Worm (Caenorhabditis elegans) whole organism, mixed stage, embryonic: ENCODE measurements around the gene Y32G9A.12.
A peak's percentile ranks its signal among the peaks of the same experiment; 100 is the strongest.

ENCODE experiments used
- M03D4.4 ChIP-seq: sonication (generic microtip); optimal IDR thresholded peaks from 2 replicates; lab custom pipeline; 2017; ENCODE audit warnings: mild to moderate bottlenecking, missing genetic modification characterization, missing compliant biosample characterization
- bed-3 ChIP-seq: fragments of 200-800 bp; sonication (Bioruptor generic); optimal IDR thresholded peaks from 3 replicates; lab custom pipeline; 2018; ENCODE audit warnings: mild to moderate bottlenecking, missing genetic modification characterization, moderate library complexity, missing compliant biosample characterization
- blmp-1 ChIP-seq: fragments of 150-350 bp; optimal IDR thresholded peaks from 2 replicates; lab custom pipeline; 2014; ENCODE audit warnings: missing biosample characterization, missing genetic modification characterization
- ceh-39 ChIP-seq: fragments of 150-350 bp; optimal IDR thresholded peaks from 2 replicates; lab custom pipeline; 2014; ENCODE audit warnings: missing biosample characterization, missing genetic modification characterization
- ceh-43 ChIP-seq: fragments of 200-800 bp; sonication (Bioruptor generic); optimal IDR thresholded peaks from 2 replicates; lab custom pipeline; 2018; ENCODE audit warnings: mild to moderate bottlenecking, missing genetic modification characterization, moderate library complexity, missing compliant biosample characterization
- ceh-83 ChIP-seq: fragments of 200-800 bp; sonication (Bioruptor generic); optimal IDR thresholded peaks from 2 replicates; lab custom pipeline; 2018; ENCODE audit warnings: mild to moderate bottlenecking, missing genetic modification characterization, missing compliant biosample characterization
- ces-1 ChIP-seq: fragments of 150-350 bp; optimal IDR thresholded peaks from 2 replicates; lab custom pipeline; 2014; ENCODE audit warnings: missing biosample characterization, missing genetic modification reagents, missing genetic modification characterization
- cnd-1 ChIP-seq: fragments of 200-800 bp; sonication (Bioruptor generic); optimal IDR thresholded peaks from 2 replicates; lab custom pipeline; 2018; ENCODE audit warnings: mild to moderate bottlenecking, missing genetic modification characterization, missing compliant biosample characterization
- drap-1 ChIP-seq: fragments of 200-800 bp; sonication (Bioruptor generic); optimal IDR thresholded peaks from 3 replicates; lab custom pipeline; 2018; ENCODE audit warnings: mild to moderate bottlenecking, missing genetic modification characterization, missing compliant biosample characterization
- elt-1 ChIP-seq: sonication (generic microtip); optimal IDR thresholded peaks from 2 replicates; lab custom pipeline; 2017; ENCODE audit warnings: missing genetic modification characterization, mild to moderate bottlenecking, missing compliant biosample characterization, antibody characterized with exemption, moderate library complexity, borderline replicate concordance; ENCODE audit not compliant: insufficient read depth
- elt-3 ChIP-seq: fragments of 150-350 bp; optimal IDR thresholded peaks from 2 replicates; lab custom pipeline; 2014; ENCODE audit warnings: missing biosample characterization, missing genetic modification characterization
- flh-1 ChIP-seq: fragments of 200-800 bp; sonication (Bioruptor generic); optimal IDR thresholded peaks from 2 replicates; lab custom pipeline; 2018; ENCODE audit warnings: mild to moderate bottlenecking, missing genetic modification characterization, moderate library complexity, missing compliant biosample characterization
- ham-2 ChIP-seq: fragments of 200-800 bp; sonication (Bioruptor generic); optimal IDR thresholded peaks from 2 replicates; lab custom pipeline; 2018; ENCODE audit warnings: mild to moderate bottlenecking, missing genetic modification characterization, missing compliant biosample characterization
- hlh-1 ChIP-seq: fragments of 150-350 bp; optimal IDR thresholded peaks from 2 replicates; lab custom pipeline; 2014; ENCODE audit warnings: missing biosample characterization, missing genetic modification reagents, missing genetic modification characterization
- lin-13 ChIP-seq: fragments of 150-350 bp; optimal IDR thresholded peaks from 2 replicates; lab custom pipeline; 2014; ENCODE audit warnings: missing biosample characterization, missing genetic modification characterization
- lin-32 ChIP-seq: fragments of 200-800 bp; sonication (Bioruptor generic); optimal IDR thresholded peaks from 2 replicates; lab custom pipeline; 2018; ENCODE audit warnings: mild to moderate bottlenecking, missing genetic modification characterization, missing compliant biosample characterization
- lsy-2 ChIP-seq: fragments of 150-350 bp; optimal IDR thresholded peaks from 2 replicates; lab custom pipeline; 2014; ENCODE audit warnings: missing biosample characterization, missing genetic modification characterization
- mab-5 ChIP-seq: fragments of 150-350 bp; optimal IDR thresholded peaks from 2 replicates; lab custom pipeline; 2014; ENCODE audit warnings: missing biosample characterization, missing genetic modification characterization
- mep-1 ChIP-seq: fragments of 150-350 bp; optimal IDR thresholded peaks from 2 replicates; lab custom pipeline; 2017; ENCODE audit warnings: missing biosample characterization, missing genetic modification reagents, missing genetic modification characterization, inconsistent platforms
- mls-2 ChIP-seq: sonication (generic microtip); optimal IDR thresholded peaks from 2 replicates; lab custom pipeline; 2016; ENCODE audit warnings: mild to moderate bottlenecking, missing genetic modification characterization, moderate library complexity, missing compliant biosample characterization
- nhr-12 ChIP-seq: fragments of 150-350 bp; optimal IDR thresholded peaks from 2 replicates; lab custom pipeline; 2014; ENCODE audit warnings: missing biosample characterization, missing genetic modification characterization
- nhr-2 ChIP-seq: fragments of 150-350 bp; optimal IDR thresholded peaks from 2 replicates; lab custom pipeline; 2014; ENCODE audit warnings: missing biosample characterization, missing genetic modification characterization
- nhr-237 ChIP-seq: fragments of 150-350 bp; optimal IDR thresholded peaks from 2 replicates; lab custom pipeline; 2014; ENCODE audit warnings: missing biosample characterization, missing genetic modification characterization
- nhr-28 ChIP-seq: fragments of 150-350 bp; optimal IDR thresholded peaks from 2 replicates; lab custom pipeline; 2014; ENCODE audit warnings: missing biosample characterization, missing genetic modification characterization
- nhr-76 ChIP-seq: sonication (generic microtip); optimal IDR thresholded peaks from 2 replicates; lab custom pipeline; 2017; ENCODE audit warnings: missing biosample characterization, missing genetic modification characterization
- pha-4 ChIP-seq: fragments of 150-350 bp; optimal IDR thresholded peaks from 2 replicates; lab custom pipeline; 2018; ENCODE audit warnings: missing biosample characterization, missing genetic modification reagents, missing genetic modification characterization
- sem-2 ChIP-seq: fragments of 200-800 bp; sonication (Bioruptor generic); optimal IDR thresholded peaks from 2 replicates; lab custom pipeline; 2018; ENCODE audit warnings: mild to moderate bottlenecking, missing genetic modification characterization, missing compliant biosample characterization
- snpc-4 ChIP-seq: fragments of 150-350 bp; optimal IDR thresholded peaks from 2 replicates; lab custom pipeline; 2014; ENCODE audit warnings: missing biosample characterization, missing genetic modification characterization
- sptf-1 ChIP-seq: sonication (generic microtip); optimal IDR thresholded peaks from 2 replicates; lab custom pipeline; 2017; ENCODE audit warnings: mild to moderate bottlenecking, missing genetic modification characterization, moderate library complexity, missing compliant biosample characterization
- tbx-8 ChIP-seq: fragments of 200-800 bp; sonication (Bioruptor generic); optimal IDR thresholded peaks from 2 replicates; lab custom pipeline; 2018; ENCODE audit warnings: mild to moderate bottlenecking, missing genetic modification characterization, moderate library complexity, missing compliant biosample characterization
- unc-120 ChIP-seq: sonication (generic microtip); optimal IDR thresholded peaks from 2 replicates; lab custom pipeline; 2017; ENCODE audit warnings: missing genetic modification characterization, missing compliant biosample characterization; ENCODE audit not compliant: poor library complexity, severe bottlenecking
- unc-39 ChIP-seq: fragments of 150-350 bp; optimal IDR thresholded peaks from 2 replicates; lab custom pipeline; 2014; ENCODE audit warnings: missing biosample characterization, missing genetic modification characterization
- unc-62 ChIP-seq: fragments of 150-350 bp; optimal IDR thresholded peaks from 2 replicates; lab custom pipeline; 2014; ENCODE audit warnings: missing biosample characterization, missing genetic modification reagents, missing genetic modification characterization
- zip-8 ChIP-seq: fragments of 150-350 bp; optimal IDR thresholded peaks from 2 replicates; lab custom pipeline; 2014; ENCODE audit warnings: missing biosample characterization, missing genetic modification characterization
- ztf-11 ChIP-seq: fragments of 150-350 bp; optimal IDR thresholded peaks from 2 replicates; lab custom pipeline; 2014; ENCODE audit warnings: missing biosample characterization, missing genetic modification characterization

The Y32G9A.12 gene

DNA sequence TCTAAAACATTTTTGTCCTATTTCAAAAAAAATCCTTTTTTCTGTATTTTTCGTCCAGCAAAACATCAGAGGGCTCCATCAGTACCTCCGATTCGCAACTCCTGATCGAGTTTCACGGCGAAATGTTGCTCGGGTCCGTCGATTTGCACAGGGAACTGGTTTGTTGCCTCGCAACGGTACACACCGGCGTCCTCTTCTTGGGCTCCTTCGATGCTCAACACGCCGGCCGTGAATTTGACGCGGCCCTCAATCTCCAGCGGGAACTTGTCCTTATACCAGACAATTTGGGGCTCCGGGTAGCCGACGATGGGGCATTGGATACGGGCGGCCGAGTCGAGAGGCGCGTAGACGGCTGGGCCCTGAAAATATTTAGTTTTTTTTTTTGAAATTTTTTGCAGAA is 42.0 kb downstream of the Y32G9A.12 start:
- TF ChIP-seq hlh-1 (tag; lab: Kevin White, UChicago), result no peak

DNA sequence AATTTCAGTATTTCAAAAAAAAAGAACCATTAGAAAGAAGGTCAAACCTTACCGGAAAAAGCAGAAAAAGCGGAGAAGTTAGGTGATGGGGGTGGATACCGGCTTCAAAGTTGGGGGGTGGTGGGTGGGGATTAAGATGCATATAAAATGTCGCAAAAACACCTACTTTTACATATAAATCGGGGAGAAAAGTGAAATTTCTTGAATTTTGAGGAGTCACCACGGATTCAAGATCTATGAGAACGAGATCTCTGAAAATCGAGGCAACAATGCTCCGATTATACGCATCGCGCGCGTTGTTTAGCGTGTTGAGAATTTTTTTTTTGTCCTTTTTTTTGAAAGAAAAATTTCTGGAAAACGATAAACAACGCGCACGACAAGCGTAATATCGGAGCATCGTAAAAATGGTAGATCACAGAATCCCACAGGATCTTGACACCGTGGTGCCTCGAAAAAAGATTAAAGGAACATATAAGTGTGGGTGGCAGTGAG is 44.5 kb downstream of the Y32G9A.12 start:
- no peak for TF ChIP-seq tbx-8 (GFP tag; lab: Kevin White, UChicago)
- TF ChIP-seq ces-1 (GFP tag; lab: Kevin White, UChicago), result no peak
- TF ChIP-seq unc-39 (tag; lab: Kevin White, UChicago), result no peak
- no peak for TF ChIP-seq nhr-237 (tag; lab: Kevin White, UChicago)
- no peak for TF ChIP-seq snpc-4 (tag; lab: Kevin White, UChicago)
- TF ChIP-seq sem-2 (GFP tag; lab: Kevin White, UChicago), result peak; percentile 25
- TF ChIP-seq elt-3 (tag; lab: Kevin White, UChicago), result no peak
- TF ChIP-seq zip-8 (tag; lab: Kevin White, UChicago), result no peak
- TF ChIP-seq nhr-2 (tag; lab: Kevin White, UChicago), result peak; percentile 1
- no peak for TF ChIP-seq mab-5 (tag; lab: Kevin White, UChicago)
- no peak for TF ChIP-seq cnd-1 (tag; lab: Kevin White, UChicago)
- no peak for TF ChIP-seq drap-1 (GFP tag; lab: Kevin White, UChicago)
- TF ChIP-seq ceh-39, result no peak
- TF ChIP-seq nhr-76 (tag; lab: Kevin White, UChicago), result no peak
- no peak for TF ChIP-seq nhr-12 (tag; lab: Kevin White, UChicago)
- no peak for TF ChIP-seq flh-1 (GFP tag; lab: Kevin White, UChicago)
- peak; percentile 59 for TF ChIP-seq mls-2 (tag; lab: Kevin White, UChicago)
- TF ChIP-seq bed-3 (GFP tag; lab: Kevin White, UChicago), result peak; percentile 29
- TF ChIP-seq elt-1 (tag; lab: Kevin White, UChicago), result no peak
- TF ChIP-seq M03D4.4 (tag; lab: Kevin White, UChicago), result no peak
- no peak for TF ChIP-seq lin-13
- no peak for TF ChIP-seq unc-120
- TF ChIP-seq lsy-2 (tag; lab: Kevin White, UChicago), result no peak
- no peak for TF ChIP-seq unc-62 (GFP tag; lab: Kevin White, UChicago)
- no peak for TF ChIP-seq blmp-1
- TF ChIP-seq ztf-11 (tag; lab: Kevin White, UChicago), result no peak
- TF ChIP-seq sptf-1 (tag; lab: Kevin White, UChicago), result peak; percentile 73
- TF ChIP-seq ceh-83, result peak; percentile 49
- TF ChIP-seq pha-4, result no peak
- no peak for TF ChIP-seq ceh-43 (GFP tag; lab: Kevin White, UChicago)
- no peak for TF ChIP-seq hlh-1 (tag; lab: Kevin White, UChicago)
- no peak for TF ChIP-seq lin-32
- no peak for TF ChIP-seq mep-1
- TF ChIP-seq nhr-28, result no peak
- no peak for TF ChIP-seq ham-2 (GFP tag; lab: Kevin White, UChicago)
- TF ChIP-seq, all 35 proteins: peak for 6

DNA sequence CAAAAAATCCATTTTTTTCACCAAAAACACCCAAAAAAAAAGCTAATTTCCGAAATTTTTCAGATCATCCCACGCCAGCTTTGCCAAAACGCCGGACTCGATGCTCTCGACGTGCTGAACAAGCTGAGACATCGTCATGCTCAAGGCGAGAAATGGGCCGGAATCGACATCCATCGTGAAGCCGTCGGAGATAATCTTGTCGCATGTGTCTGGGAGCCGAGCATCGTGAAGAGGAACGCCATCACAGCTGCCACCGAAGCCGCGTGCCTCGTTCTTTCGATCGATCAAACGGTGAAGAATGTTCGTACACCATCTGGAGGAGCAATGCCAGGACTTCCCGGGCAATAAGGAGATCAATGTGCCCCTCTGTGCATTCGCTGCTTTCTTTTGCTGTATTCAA is 45.2 kb downstream of the Y32G9A.12 start:
- no peak for TF ChIP-seq ceh-83

DNA sequence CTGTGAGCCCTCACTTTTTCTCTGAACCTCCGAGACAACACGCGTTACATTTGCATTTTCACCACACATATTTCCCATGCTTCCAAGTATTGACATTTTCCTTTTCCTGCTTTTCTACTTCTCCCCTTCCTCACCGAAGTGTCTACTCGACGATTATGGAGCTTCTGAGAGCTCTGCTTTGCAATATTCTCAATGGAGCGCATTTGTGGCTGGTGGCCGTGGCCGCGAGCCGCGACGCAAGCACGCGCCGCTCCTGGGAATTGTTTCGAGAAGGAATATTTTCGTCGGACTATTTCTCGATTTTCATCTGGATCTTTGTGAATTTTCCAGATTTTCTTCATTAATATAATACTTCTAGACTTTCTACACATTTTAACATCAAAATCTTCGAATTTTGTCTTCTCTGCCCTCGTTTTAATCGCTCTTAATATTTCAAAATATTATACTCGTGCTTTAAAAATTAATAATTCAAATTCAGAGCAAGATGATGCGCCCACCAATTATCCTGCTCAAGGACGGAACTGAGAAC is 48.2 kb downstream of the Y32G9A.12 start, which contains the start of the genes T10B5.4 and cct-7:
T10B5.4 (minus strand) TSS at position 40 of the 529 bp plus-strand sequence.
cct-7 (plus strand) TSS at position 479 of the 529 bp plus-strand sequence.
- TF ChIP-seq sem-2 (GFP tag; lab: Kevin White, UChicago) (no peak), lin-32 (peak; percentile 25), nhr-28 (no peak), unc-39 (tag; lab: Kevin White, UChicago) (no peak), ham-2 (GFP tag; lab: Kevin White, UChicago) (peak; percentile 34), nhr-237 (tag; lab: Kevin White, UChicago) (peak; percentile 81), sptf-1 (tag; lab: Kevin White, UChicago) (peak; percentile 73), mep-1 (peak; percentile 97), cnd-1 (tag; lab: Kevin White, UChicago) (peak; percentile 77), drap-1 (GFP tag; lab: Kevin White, UChicago) (peak; percentile 65), hlh-1 (tag; lab: Kevin White, UChicago) (no peak), lsy-2 (tag; lab: Kevin White, UChicago) (peak; percentile 75), M03D4.4 (tag; lab: Kevin White, UChicago) (peak; percentile 57), unc-120 (peak; percentile 77), nhr-12 (tag; lab: Kevin White, UChicago) (no peak), pha-4 (peak; percentile 86), lin-13 (peak; percentile 83), ces-1 (GFP tag; lab: Kevin White, UChicago) (peak; percentile 90), unc-62 (GFP tag; lab: Kevin White, UChicago) (peak; percentile 65), ceh-39 (peak; percentile 50), mls-2 (tag; lab: Kevin White, UChicago) (peak; percentile 72)
